Worm (Caenorhabditis elegans): ENCODE measurements around the gene C04G6.6.

C04G6.6 gene

DNA sequence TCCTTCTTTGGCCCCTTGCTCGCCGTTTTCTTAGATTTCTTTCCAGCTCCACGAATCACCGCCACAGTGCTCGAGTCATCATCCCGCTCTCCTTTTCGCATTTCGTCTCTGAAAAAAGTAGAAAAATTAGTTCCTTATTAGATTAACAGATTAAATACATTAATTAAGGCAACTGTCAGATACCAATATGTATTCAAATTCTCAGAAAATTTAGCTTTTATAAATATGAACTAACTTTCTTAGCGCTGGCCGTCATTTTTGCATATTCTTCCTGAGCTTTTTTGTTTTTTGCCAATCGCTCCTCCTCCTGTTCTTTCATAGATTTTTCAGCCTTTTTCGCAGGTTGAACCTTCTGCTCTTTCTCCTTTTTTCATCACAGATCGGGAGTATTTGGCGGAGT, at the start of gene C04G6.6:
Gene C04G6.6 (minus strand): TSS at position 101 of the 400 bp plus-strand sequence.
- no peak for TF ChIP-seq F13H6.1 (tag; optimal IDR thresholded peaks at IDR 0.05)
- no peak for TF ChIP-seq sem-4 (tag; optimal IDR thresholded peaks at IDR 0.05)
- no peak for TF ChIP-seq nhr-21 (tag; optimal IDR thresholded peaks at IDR 0.05)
- TF ChIP-seq lin-13 (GFP tag; optimal IDR thresholded peaks at IDR 0.05): no peak
- TF ChIP-seq nhr-10 (tag; optimal IDR thresholded peaks at IDR 0.05): no peak
- TF ChIP-seq nhr-77 (tag; optimal IDR thresholded peaks at IDR 0.05): no peak
- no peak for TF ChIP-seq nhr-12 (tag; optimal IDR thresholded peaks at IDR 0.05)
- no peak for TF ChIP-seq dmd-4 (tag; optimal IDR thresholded peaks at IDR 0.05)
- TF ChIP-seq sma-9 (GFP tag; optimal IDR thresholded peaks at IDR 0.05): no peak
- TF ChIP-seq sma-9 (tag; optimal IDR thresholded peaks at IDR 0.05): no peak

DNA sequence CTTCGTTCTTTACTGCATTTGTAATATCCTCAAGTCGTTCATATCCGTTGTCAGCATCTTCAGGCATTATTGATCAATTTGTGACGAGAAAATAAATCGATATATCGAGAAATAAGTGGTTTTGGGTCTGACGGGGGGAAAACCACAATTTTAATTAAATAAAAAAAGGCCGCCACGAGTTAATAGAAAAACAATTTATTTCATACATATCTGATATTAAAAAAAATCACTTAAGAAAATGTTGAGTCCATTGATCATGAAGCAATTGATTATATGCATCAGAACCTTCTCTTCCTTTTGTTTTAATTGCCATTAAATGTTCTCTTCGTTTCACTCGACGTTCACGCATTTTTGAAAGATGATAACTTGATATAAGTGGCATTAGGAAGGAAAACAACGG, 48.8 kb upstream of the C04G6.6 start, which contains the start of gene F58A6.5:
Gene F58A6.5 (minus strand): TSS at position 101 of the 400 bp plus-strand sequence.
- TF ChIP-seq nhr-21 (tag; optimal IDR thresholded peaks at IDR 0.05) (no peak), sma-9 (GFP tag; optimal IDR thresholded peaks at IDR 0.05) (no peak), sma-9 (tag; optimal IDR thresholded peaks at IDR 0.05) (no peak), dmd-4 (tag; optimal IDR thresholded peaks at IDR 0.05) (no peak), zag-1 (tag; optimal IDR thresholded peaks at IDR 0.05) (no peak), unc-62 (GFP tag; optimal IDR thresholded peaks at IDR 0.05) (no peak), crh-2 (tag; optimal IDR thresholded peaks at IDR 0.05) (no peak), ama-1 (optimal IDR thresholded peaks at IDR 0.05) (no peak), elt-3 (tag; optimal IDR thresholded peaks at IDR 0.05) (no peak), nhr-10 (tag; optimal IDR thresholded peaks at IDR 0.05) (no peak)

DNA sequence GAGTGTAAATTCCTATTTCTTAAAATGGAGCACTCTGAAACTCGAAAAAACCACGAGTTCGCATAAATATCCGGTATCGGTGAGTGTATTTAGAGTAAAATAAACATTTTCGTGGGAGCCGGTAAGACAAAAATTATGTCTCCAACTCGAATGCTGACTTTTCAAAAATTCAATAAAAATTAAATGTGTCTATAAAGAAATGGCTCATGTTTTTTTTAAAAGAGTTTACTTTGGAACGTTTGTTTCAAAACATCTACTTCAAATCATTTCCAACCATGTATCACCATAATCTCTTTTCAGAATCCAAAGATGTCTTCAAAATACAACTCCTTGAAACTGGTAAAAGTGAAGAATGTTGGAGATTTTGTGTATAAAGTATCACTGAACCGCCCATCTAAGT, 43.1 kb upstream of the C04G6.6 start, which contains the start of gene F58A6.1:
Gene F58A6.1 (plus strand): TSS at position 301 of the 400 bp plus-strand sequence.
- TF ChIP-seq nhr-77 (tag; optimal IDR thresholded peaks at IDR 0.05) (no peak), Y55F3AM.14 (GFP tag; optimal IDR thresholded peaks at IDR 0.05) (no peak), elt-1 (tag; optimal IDR thresholded peaks at IDR 0.05) (no peak), sem-4 (tag; optimal IDR thresholded peaks at IDR 0.05) (no peak), peb-1 (tag; optimal IDR thresholded peaks at IDR 0.05) (no peak), nhr-25 (tag; optimal IDR thresholded peaks at IDR 0.05) (no peak), ztf-1 (GFP tag; conservative IDR thresholded peaks at IDR 0.05) (no peak), mbf-1 (tag; optimal IDR thresholded peaks at IDR 0.05) (no peak), nhr-10 (tag; optimal IDR thresholded peaks at IDR 0.05) (no peak), elt-3 (tag; optimal IDR thresholded peaks at IDR 0.05) (no peak), ZK546.5 (tag; optimal IDR thresholded peaks at IDR 0.05) (no peak), nhr-6 (tag; optimal IDR thresholded peaks at IDR 0.05) (no peak), egl-27 (tag; optimal IDR thresholded peaks at IDR 0.05) (no peak), snpc-4 (tag; optimal IDR thresholded peaks at IDR 0.05) (no peak), lin-11 (tag; optimal IDR thresholded peaks at IDR 0.05) (no peak), unc-62 (GFP tag; optimal IDR thresholded peaks at IDR 0.05) (no peak), sma-3 (GFP tag; optimal IDR thresholded peaks at IDR 0.05) (no peak), unc-39 (tag; optimal IDR thresholded peaks at IDR 0.05) (no peak), F13H6.1 (tag; optimal IDR thresholded peaks at IDR 0.05) (no peak)

DNA sequence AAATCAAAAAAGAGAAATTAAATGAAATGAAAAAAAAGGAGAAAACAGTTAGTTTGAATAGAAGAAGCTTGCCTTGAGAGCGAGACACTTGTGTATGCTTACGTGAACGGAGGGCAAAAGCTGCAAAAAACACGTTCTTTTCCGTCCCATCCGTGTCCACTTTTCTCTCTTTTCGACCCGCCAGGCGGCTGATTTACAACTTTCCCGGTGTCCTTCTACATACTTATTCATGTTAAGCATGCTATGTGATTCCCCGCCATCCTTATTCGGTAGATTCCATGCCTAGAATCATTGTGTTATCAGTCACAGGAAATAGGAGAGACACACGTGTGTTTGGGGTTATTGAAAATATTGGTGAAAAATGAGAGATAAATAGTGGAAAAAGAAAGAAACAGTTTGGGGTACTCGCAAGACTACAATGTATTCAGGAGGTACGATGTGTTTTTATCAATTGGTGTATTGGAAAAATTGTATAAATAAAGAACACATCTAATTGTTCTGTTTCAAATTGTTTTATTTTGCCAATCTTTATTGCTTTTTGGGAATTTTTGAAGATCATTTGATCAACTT, 42.5 kb upstream of the C04G6.6 start, which contains the start of gene nas-29:
Gene nas-29 (minus strand): TSS at position 92 of the 570 bp plus-strand sequence.
- TF ChIP-seq sma-3 (GFP tag; optimal IDR thresholded peaks at IDR 0.05) (peak; percentile 28), gmeb-1 (tag; optimal IDR thresholded peaks at IDR 0.05) (peak; percentile 29), F13H6.1 (tag; optimal IDR thresholded peaks at IDR 0.05) (peak; percentile 28), unc-39 (tag; optimal IDR thresholded peaks at IDR 0.05) (no peak), lin-13 (GFP tag; optimal IDR thresholded peaks at IDR 0.05) (no peak), lsy-2 (tag; optimal IDR thresholded peaks at IDR 0.05) (no peak), mdl-1 (tag; optimal IDR thresholded peaks at IDR 0.05) (peak in 1 of 2 experiments; percentile 6), sem-4 (tag; optimal IDR thresholded peaks at IDR 0.05) (no peak), mbf-1 (tag; optimal IDR thresholded peaks at IDR 0.05) (no peak), ceh-82 (tag; optimal IDR thresholded peaks at IDR 0.05) (no peak), unc-62 (GFP tag; optimal IDR thresholded peaks at IDR 0.05) (no peak), sma-9 (GFP tag; optimal IDR thresholded peaks at IDR 0.05) (peak; percentile 50), sma-9 (tag; optimal IDR thresholded peaks at IDR 0.05) (no peak), fos-1 (tag; optimal IDR thresholded peaks at IDR 0.05) (peak; percentile 70), unc-55 (GFP tag; optimal IDR thresholded peaks at IDR 0.05) (no peak), nhr-25 (tag; optimal IDR thresholded peaks at IDR 0.05) (no peak), ceh-16 (tag; optimal IDR thresholded peaks at IDR 0.05) (no peak), elt-1 (tag; optimal IDR thresholded peaks at IDR 0.05) (no peak), nhr-21 (tag; optimal IDR thresholded peaks at IDR 0.05) (peak; percentile 37), zag-1 (tag; optimal IDR thresholded peaks at IDR 0.05) (no peak), nhr-12 (tag; optimal IDR thresholded peaks at IDR 0.05) (no peak), crh-2 (tag; optimal IDR thresholded peaks at IDR 0.05) (peak; percentile 55)

Measured in whole organism, L2 larva.